Worm (Caenorhabditis elegans) whole organism, early embryonic: ENCODE results near the gene F32H5.4.

Experiments used
- ama-1 ChIP-seq: fragments of 150-350 bp; optimal IDR thresholded peaks from 2 replicates; lab custom pipeline; 2014
- ceh-13 ChIP-seq: fragments of 200-800 bp; sonication (Bioruptor generic); optimal IDR thresholded peaks from 2 replicates; lab custom pipeline; 2018; ENCODE audit warnings: mild to moderate bottlenecking, missing genetic modification characterization, missing compliant biosample characterization
- ceh-36 ChIP-seq: sonication (generic microtip); optimal IDR thresholded peaks from 2 replicates; lab custom pipeline; 2016; ENCODE audit warnings: missing genetic modification characterization, inconsistent platforms, missing compliant biosample characterization
- flt-1 ChIP-seq: fragments of 200-800 bp; sonication (Bioruptor generic); IDR thresholded peaks from 2 replicates; pipeline ENCODE4 v1.3.6; 2022; ENCODE audit warnings: missing genetic modification characterization, missing compliant biosample characterization
- tbx-11 ChIP-seq: fragments of 200-800 bp; sonication (Bioruptor generic); IDR thresholded peaks from 2 replicates; pipeline ENCODE4 v1.3.6; 2022; ENCODE audit warnings: missing genetic modification characterization, missing compliant biosample characterization

DNA sequence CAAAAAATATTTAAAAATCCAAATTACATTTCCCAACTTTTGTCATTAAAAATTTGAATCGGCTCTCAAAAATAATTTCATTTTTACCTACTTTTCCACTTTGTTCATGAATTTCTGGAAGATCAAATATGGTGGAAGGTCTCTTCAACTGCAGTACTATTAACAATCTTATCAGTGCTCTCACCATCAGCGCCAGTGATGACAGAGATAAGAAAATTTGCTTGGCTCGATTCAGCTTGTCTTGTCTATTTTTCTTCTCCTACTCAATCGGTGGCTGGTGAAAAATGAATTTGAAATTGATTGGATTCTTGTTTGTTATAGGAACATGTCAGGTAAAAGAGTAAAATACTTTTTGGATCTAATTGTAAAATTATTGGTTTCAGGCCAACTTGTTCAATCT, 20.6 kb downstream of the F32H5.4 start, which contains the start of gene cpz-2:
- no peak for TF ChIP-seq flt-1 (GFP tag; lab: Robert Waterston, UW)
- TF ChIP-seq ceh-36, result no peak
- TF ChIP-seq tbx-11 (GFP tag; lab: Robert Waterston, UW), result no peak
- no peak for TF ChIP-seq ama-1 (lab: Kevin White, UChicago)
- TF ChIP-seq ceh-13 (GFP tag; lab: Kevin White, UChicago), result no peak
